Worm (Caenorhabditis elegans): ENCODE data around the gene H25K10.2.

H25K10.2 gene

DNA sequence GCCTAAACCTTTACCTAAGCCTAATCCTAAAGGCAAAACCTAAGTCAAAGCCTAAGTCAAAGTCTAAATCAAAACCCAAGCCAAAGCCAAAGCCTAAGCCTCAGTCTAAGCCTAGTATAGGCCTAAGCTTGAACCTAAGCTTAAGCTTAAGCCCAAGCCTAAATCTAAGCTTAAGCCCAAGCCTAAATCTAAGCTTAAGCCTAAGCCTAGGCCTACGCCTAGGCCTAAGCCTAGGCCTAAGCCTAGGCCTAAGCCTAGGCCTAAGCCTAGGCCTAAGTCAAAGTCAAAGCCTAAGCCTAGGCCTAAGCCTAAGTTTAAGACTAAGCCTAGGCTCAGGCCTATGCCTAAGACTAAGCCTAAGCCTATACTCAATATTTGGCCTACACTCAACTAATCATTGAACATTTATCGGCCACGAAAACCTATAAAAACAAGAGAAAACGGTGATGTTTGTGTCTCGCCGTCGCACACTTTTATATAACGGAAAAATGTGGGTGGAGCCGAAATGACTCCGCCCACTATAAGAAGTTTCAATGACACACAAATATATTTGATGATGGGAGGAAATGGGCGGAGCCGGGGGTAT lies 37.9 kb downstream of the H25K10.2 start:
- TF ChIP-seq pha-4 (tag; optimal IDR thresholded peaks at IDR 0.05) (no peak), nhr-12 (tag; optimal IDR thresholded peaks at IDR 0.05) (no peak), tbx-8 (GFP tag; optimal IDR thresholded peaks at IDR 0.05) (no peak), lsy-2 (tag; optimal IDR thresholded peaks at IDR 0.05) (no peak), elt-1 (tag; optimal IDR thresholded peaks at IDR 0.05; ENCODE audit: borderline replicate concordance, insufficient read depth) (no peak), elt-3 (tag; optimal IDR thresholded peaks at IDR 0.05) (no peak), cnd-1 (tag; optimal IDR thresholded peaks at IDR 0.05) (no peak), ces-1 (GFP tag; optimal IDR thresholded peaks at IDR 0.05) (no peak), zip-8 (tag; optimal IDR thresholded peaks at IDR 0.05) (no peak), lin-32 (GFP tag; optimal IDR thresholded peaks at IDR 0.05) (no peak), bed-3 (GFP tag; optimal IDR thresholded peaks at IDR 0.05) (no peak), snpc-4 (tag; optimal IDR thresholded peaks at IDR 0.05) (no peak), ceh-43 (GFP tag; optimal IDR thresholded peaks at IDR 0.05) (no peak)

DNA sequence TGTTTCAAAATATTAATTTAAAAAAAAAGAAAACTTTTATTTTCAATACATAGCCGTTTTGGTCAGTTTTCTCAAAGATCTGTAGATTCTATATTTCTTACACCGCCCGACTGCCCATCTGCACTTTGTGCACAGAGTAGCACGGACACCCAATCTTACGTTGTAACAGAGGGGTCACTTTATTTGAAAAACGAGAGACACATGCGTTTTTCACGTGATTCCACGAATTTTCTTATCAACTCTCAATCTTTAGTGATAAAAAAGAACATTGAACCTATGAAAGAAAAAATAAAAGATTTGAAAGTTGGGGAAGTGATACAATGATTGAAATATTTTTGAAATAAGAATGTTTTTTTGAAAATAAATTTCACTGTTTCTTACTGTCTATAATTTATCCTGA lies 39.5 kb downstream of the H25K10.2 start:
- TF ChIP-seq lin-32 (GFP tag; optimal IDR thresholded peaks at IDR 0.05), result no peak
- TF ChIP-seq hlh-1 (tag; optimal IDR thresholded peaks at IDR 0.05), result peak; percentile 64
- no peak for TF ChIP-seq pha-4 (tag; optimal IDR thresholded peaks at IDR 0.05)

- TF ChIP-seq nhr-12 (tag; optimal IDR thresholded peaks at IDR 0.05) (no peak), unc-62 (GFP tag; optimal IDR thresholded peaks at IDR 0.05) (peak; percentile 52), cnd-1 (tag; optimal IDR thresholded peaks at IDR 0.05) (no peak), ceh-39 (tag; optimal IDR thresholded peaks at IDR 0.05) (no peak), ham-2 (GFP tag; optimal IDR thresholded peaks at IDR 0.05) (peak; percentile 58), drap-1 (GFP tag; optimal IDR thresholded peaks at IDR 0.05) (no peak), elt-1 (tag; optimal IDR thresholded peaks at IDR 0.05; ENCODE audit: borderline replicate concordance, insufficient read depth) (peak; percentile 75), hlh-1 (tag; optimal IDR thresholded peaks at IDR 0.05) (no peak), ces-1 (GFP tag; optimal IDR thresholded peaks at IDR 0.05) (no peak), M03D4.4 (tag; optimal IDR thresholded peaks at IDR 0.05) (peak; percentile 5), sptf-1 (tag; optimal IDR thresholded peaks at IDR 0.05) (no peak), elt-3 (tag; optimal IDR thresholded peaks at IDR 0.05) (peak; percentile 30), unc-39 (tag; optimal IDR thresholded peaks at IDR 0.05) (no peak), lin-13 (tag; optimal IDR thresholded peaks at IDR 0.05) (no peak), sem-2 (GFP tag; optimal IDR thresholded peaks at IDR 0.05) (no peak), nhr-28 (tag; optimal IDR thresholded peaks at IDR 0.05) (no peak), mep-1 (tag; optimal IDR thresholded peaks at IDR 0.05) (no peak), bed-3 (GFP tag; optimal IDR thresholded peaks at IDR 0.05) (no peak), ceh-83 (GFP tag; optimal IDR thresholded peaks at IDR 0.05) (no peak), ztf-11 (tag; optimal IDR thresholded peaks at IDR 0.05) (no peak), nhr-76 (tag; optimal IDR thresholded peaks at IDR 0.05) (no peak), unc-120 (tag; optimal IDR thresholded peaks at IDR 0.05; ENCODE audit: poor library complexity, severe bottlenecking) (no peak), nhr-2 (tag; optimal IDR thresholded peaks at IDR 0.05) (no peak)
Observed at ce11 chrIV:16170606-16171033, 40.2 kb downstream of the H25K10.2 start, which contains the start of gene gln-3. gln-3 (minus strand) TSS chrIV:16170678.

ce11 chrIV:16169443-16170105 lies 41.2 kb downstream of the H25K10.2 start:
- TF ChIP-seq nhr-12 (tag; optimal IDR thresholded peaks at IDR 0.05), result no peak
- no peak for TF ChIP-seq M03D4.4 (tag; optimal IDR thresholded peaks at IDR 0.05)
- TF ChIP-seq ham-2 (GFP tag; optimal IDR thresholded peaks at IDR 0.05), result no peak
- no peak for TF ChIP-seq nhr-76 (tag; optimal IDR thresholded peaks at IDR 0.05)
- TF ChIP-seq elt-3 (tag; optimal IDR thresholded peaks at IDR 0.05), result no peak
- TF ChIP-seq bed-3 (GFP tag; optimal IDR thresholded peaks at IDR 0.05), result no peak
- no peak for TF ChIP-seq ces-1 (GFP tag; optimal IDR thresholded peaks at IDR 0.05)
- peak; percentile 57 for TF ChIP-seq elt-1 (tag; optimal IDR thresholded peaks at IDR 0.05; ENCODE audit: borderline replicate concordance, insufficient read depth)
- TF ChIP-seq sptf-1 (tag; optimal IDR thresholded peaks at IDR 0.05), result no peak
- TF ChIP-seq nhr-28 (tag; optimal IDR thresholded peaks at IDR 0.05), result no peak
- TF ChIP-seq hlh-1 (tag; optimal IDR thresholded peaks at IDR 0.05), result peak; percentile 81
- no peak for TF ChIP-seq snpc-4 (tag; optimal IDR thresholded peaks at IDR 0.05)
- TF ChIP-seq pha-4 (tag; optimal IDR thresholded peaks at IDR 0.05), result no peak
- no peak for TF ChIP-seq zip-8 (tag; optimal IDR thresholded peaks at IDR 0.05)
- TF ChIP-seq lsy-2 (tag; optimal IDR thresholded peaks at IDR 0.05), result no peak
- TF ChIP-seq unc-39 (tag; optimal IDR thresholded peaks at IDR 0.05), result no peak
- no peak for TF ChIP-seq nhr-237 (tag; optimal IDR thresholded peaks at IDR 0.05)
- no peak for TF ChIP-seq flh-1 (GFP tag; optimal IDR thresholded peaks at IDR 0.05)
- TF ChIP-seq ceh-39 (tag; optimal IDR thresholded peaks at IDR 0.05), result no peak
- peak; percentile 13 for TF ChIP-seq unc-62 (GFP tag; optimal IDR thresholded peaks at IDR 0.05)
- no peak for TF ChIP-seq lin-13 (tag; optimal IDR thresholded peaks at IDR 0.05)
- TF ChIP-seq ztf-11 (tag; optimal IDR thresholded peaks at IDR 0.05), result no peak
- TF ChIP-seq blmp-1 (tag; optimal IDR thresholded peaks at IDR 0.05), result no peak
- no peak for TF ChIP-seq drap-1 (GFP tag; optimal IDR thresholded peaks at IDR 0.05)
- no peak for TF ChIP-seq ceh-43 (GFP tag; optimal IDR thresholded peaks at IDR 0.05)
- no peak for TF ChIP-seq cnd-1 (tag; optimal IDR thresholded peaks at IDR 0.05)
- TF ChIP-seq ceh-83 (GFP tag; optimal IDR thresholded peaks at IDR 0.05), result no peak
- TF ChIP-seq unc-120 (tag; optimal IDR thresholded peaks at IDR 0.05; ENCODE audit: poor library complexity, severe bottlenecking), result peak; percentile 85
- no peak for TF ChIP-seq mep-1 (tag; optimal IDR thresholded peaks at IDR 0.05)
